Worm (Caenorhabditis elegans) whole organism, early embryonic: Measurements from ENCODE around the gene pstk-1.

ENCODE experiments used
- ceh-36 ChIP-seq: sonication (generic microtip); optimal IDR thresholded peaks from 2 replicates; lab custom pipeline; 2016; ENCODE audit warnings: missing genetic modification characterization, inconsistent platforms, missing compliant biosample characterization
- sea-1 ChIP-seq: fragments of 200-800 bp; sonication (Bioruptor generic); conservative IDR thresholded peaks from 2 replicates; pipeline ENCODE4 v1.3.6; 2022; ENCODE audit warnings: missing genetic modification characterization, missing compliant biosample characterization
- tbx-37 ChIP-seq: fragments of 200-800 bp; sonication (Bioruptor generic); conservative IDR thresholded peaks from 2 replicates; pipeline ENCODE4 v1.3.6; 2022; ENCODE audit warnings: missing genetic modification reagents, missing genetic modification characterization, missing compliant biosample characterization

DNA sequence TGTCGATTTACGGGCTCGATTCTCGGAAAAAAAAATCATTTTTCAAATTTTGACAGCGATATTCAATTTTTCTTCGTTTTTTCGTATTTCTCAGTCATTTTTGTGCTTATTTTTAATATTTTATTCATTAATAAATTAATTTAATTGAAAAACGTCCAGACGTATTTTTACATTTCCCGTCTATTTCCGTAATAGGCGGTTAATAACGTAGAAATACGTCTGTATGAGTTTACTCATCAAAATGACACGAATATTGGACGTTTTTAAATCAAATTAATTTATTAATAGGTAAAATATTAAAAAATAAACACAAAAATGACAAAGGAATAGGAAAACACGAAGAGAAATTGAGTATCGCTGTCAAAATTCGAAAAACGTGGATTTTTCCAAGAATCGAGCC, 41.7 kb upstream of the pstk-1 start:
- TF ChIP-seq sea-1 (GFP tag; lab: Robert Waterston, UW) = no peak
- no peak for TF ChIP-seq tbx-37 (GFP tag; lab: Robert Waterston, UW)
- TF ChIP-seq ceh-36 (tag; lab: Kevin White, UChicago) = no peak
